Worm (Caenorhabditis elegans) whole organism, early embryonic: ENCODE results near the gene cpr-5.

Experiments
- B0310.2 ChIP-seq: sonication (generic microtip); optimal IDR thresholded peaks from 2 replicates; lab custom pipeline; 2016; ENCODE audit warnings: mild to moderate bottlenecking, missing genetic modification characterization, missing compliant biosample characterization
- F13C5.2 ChIP-seq: sonication (generic microtip); optimal IDR thresholded peaks from 2 replicates; lab custom pipeline; 2017; ENCODE audit warnings: mild to moderate bottlenecking, missing genetic modification characterization, inconsistent platforms, missing compliant biosample characterization
- aly-1 ChIP-seq: sonication (generic microtip); optimal IDR thresholded peaks from 2 replicates; lab custom pipeline; 2016; ENCODE audit warnings: missing genetic modification characterization, missing compliant biosample characterization
- ama-1 ChIP-seq: fragments of 150-350 bp; optimal IDR thresholded peaks from 2 replicates; lab custom pipeline; 2014
- ceh-13 ChIP-seq: fragments of 200-800 bp; sonication (Bioruptor generic); optimal IDR thresholded peaks from 2 replicates; lab custom pipeline; 2018; ENCODE audit warnings: mild to moderate bottlenecking, missing genetic modification characterization, missing compliant biosample characterization
- ceh-36 ChIP-seq: sonication (generic microtip); optimal IDR thresholded peaks from 2 replicates; lab custom pipeline; 2016; ENCODE audit warnings: missing genetic modification characterization, inconsistent platforms, missing compliant biosample characterization
- ets-7 ChIP-seq: sonication (generic microtip); optimal IDR thresholded peaks from 2 replicates; lab custom pipeline; 2016; ENCODE audit warnings: missing genotype, missing genetic modification characterization, missing compliant biosample characterization
- flt-1 ChIP-seq: fragments of 200-800 bp; sonication (Bioruptor generic); IDR thresholded peaks from 2 replicates; pipeline ENCODE4 v1.3.6; 2022; ENCODE audit warnings: missing genetic modification characterization, missing compliant biosample characterization
- hmbx-1 ChIP-seq: sonication (generic microtip); optimal IDR thresholded peaks from 2 replicates; lab custom pipeline; 2016; ENCODE audit warnings: mild to moderate bottlenecking, missing genetic modification characterization, missing compliant biosample characterization
- hmg-4 ChIP-seq: fragments of 200-800 bp; sonication (Bioruptor generic); optimal IDR thresholded peaks from 2 replicates; lab custom pipeline; 2018; ENCODE audit warnings: mild to moderate bottlenecking, missing genetic modification characterization, missing compliant biosample characterization
- hnd-1 ChIP-seq: sonication (generic microtip); optimal IDR thresholded peaks from 2 replicates; lab custom pipeline; 2016; ENCODE audit warnings: missing genetic modification characterization, missing compliant biosample characterization
- pes-1 ChIP-seq: fragments of 200-800 bp; sonication (Bioruptor generic); IDR thresholded peaks from 2 replicates; pipeline ENCODE4 v1.3.6; 2022; ENCODE audit warnings: missing genetic modification reagents, missing genetic modification characterization, missing compliant biosample characterization
- scrt-1 ChIP-seq: fragments of 200-800 bp; sonication (Bioruptor generic); IDR thresholded peaks from 2 replicates; pipeline ENCODE4 v1.3.6; 2022; ENCODE audit warnings: missing genetic modification characterization, missing compliant biosample characterization
- sea-1 ChIP-seq: fragments of 200-800 bp; sonication (Bioruptor generic); conservative IDR thresholded peaks from 2 replicates; pipeline ENCODE4 v1.3.6; 2022; ENCODE audit warnings: missing genetic modification characterization, missing compliant biosample characterization
- tbx-11 ChIP-seq: fragments of 200-800 bp; sonication (Bioruptor generic); IDR thresholded peaks from 2 replicates; pipeline ENCODE4 v1.3.6; 2022; ENCODE audit warnings: missing genetic modification characterization, missing compliant biosample characterization
- tbx-37 ChIP-seq: fragments of 200-800 bp; sonication (Bioruptor generic); conservative IDR thresholded peaks from 2 replicates; pipeline ENCODE4 v1.3.6; 2022; ENCODE audit warnings: missing genetic modification reagents, missing genetic modification characterization, missing compliant biosample characterization
- tra-4 ChIP-seq: sonication (generic microtip); optimal IDR thresholded peaks from 2 replicates; lab custom pipeline; 2017; ENCODE audit warnings: missing genetic modification characterization, missing compliant biosample characterization

cpr-5 gene

ce11 chrV:1157443-1157842 is 23.6 kb upstream of the cpr-5 start:
- TF ChIP-seq pes-1 (no peak), F13C5.2 (no peak), hmg-4 (GFP tag; lab: Kevin White, UChicago) (no peak), ets-7 (tag; lab: Kevin White, UChicago) (no peak), ceh-36 (tag; lab: Kevin White, UChicago) (no peak), hmbx-1 (tag; lab: Kevin White, UChicago) (no peak), tbx-11 (GFP tag; lab: Robert Waterston, UW) (no peak), scrt-1 (GFP tag; lab: Robert Waterston, UW) (no peak), hnd-1 (tag; lab: Kevin White, UChicago) (no peak), ama-1 (lab: Kevin White, UChicago) (no peak), sea-1 (GFP tag; lab: Robert Waterston, UW) (no peak), aly-1 (tag; lab: Kevin White, UChicago) (no peak)

ce11 chrV:1156431-1156830 is 22.6 kb upstream of the cpr-5 start:
- no peak for TF ChIP-seq scrt-1 (GFP tag; lab: Robert Waterston, UW)
- TF ChIP-seq ets-7 (tag; lab: Kevin White, UChicago) = no peak
- TF ChIP-seq aly-1 (tag; lab: Kevin White, UChicago) = no peak
- no peak for TF ChIP-seq hmbx-1 (tag; lab: Kevin White, UChicago)
- no peak for TF ChIP-seq ama-1 (lab: Kevin White, UChicago)
- TF ChIP-seq hnd-1 (tag; lab: Kevin White, UChicago) = no peak
- no peak for TF ChIP-seq F13C5.2
- TF ChIP-seq ceh-13 (GFP tag; lab: Kevin White, UChicago) = no peak

ce11 chrV:1155914-1156313 is 22.1 kb upstream of the cpr-5 start, which contains the start of gene cmd-1:
cmd-1 (plus strand) TSS chrV:1156271.
- TF ChIP-seq pes-1 = no peak
- no peak for TF ChIP-seq tra-4
- no peak for TF ChIP-seq aly-1 (tag; lab: Kevin White, UChicago)
- no peak for TF ChIP-seq flt-1 (GFP tag; lab: Robert Waterston, UW)
- no peak for TF ChIP-seq hmg-4 (GFP tag; lab: Kevin White, UChicago)
- no peak for TF ChIP-seq sea-1 (GFP tag; lab: Robert Waterston, UW)
- no peak for TF ChIP-seq tbx-37
- no peak for TF ChIP-seq ceh-36 (tag; lab: Kevin White, UChicago)
- TF ChIP-seq hmbx-1 (tag; lab: Kevin White, UChicago) = no peak
- no peak for TF ChIP-seq ama-1 (lab: Kevin White, UChicago)

ce11 chrV:1154472-1155278 is 20.8 kb upstream of the cpr-5 start:
- TF ChIP-seq ceh-36 (tag; lab: Kevin White, UChicago) (peak; percentile 14), hmbx-1 (tag; lab: Kevin White, UChicago) (no peak)

- TF ChIP-seq scrt-1 (GFP tag; lab: Robert Waterston, UW) = 0 out of 2 replicates have a peak, but pooled peaks have one; percentile 43
- 0 out of 2 replicates have a peak, but pooled peaks have one; percentile 16 for TF ChIP-seq tbx-37
- TF ChIP-seq hmg-4 (GFP tag; lab: Kevin White, UChicago) = peak; percentile 31
- no peak for TF ChIP-seq sea-1 (GFP tag; lab: Robert Waterston, UW)
- TF ChIP-seq F13C5.2 = peak; percentile 44
- TF ChIP-seq ets-7 (tag; lab: Kevin White, UChicago) = no peak
These were observed 20.1 kb upstream of the cpr-5 start for ce11 chrV:1153925-1154324.

ce11 chrV:1153387-1153786 is 19.6 kb upstream of the cpr-5 start:
- TF ChIP-seq tbx-11 (GFP tag; lab: Robert Waterston, UW) (no peak), hmbx-1 (tag; lab: Kevin White, UChicago) (no peak)

- TF ChIP-seq tbx-11 (GFP tag; lab: Robert Waterston, UW) (no peak), ceh-36 (tag; lab: Kevin White, UChicago) (no peak), tbx-37 (no peak), F13C5.2 (no peak), hnd-1 (tag; lab: Kevin White, UChicago) (no peak), B0310.2 (no peak), ets-7 (tag; lab: Kevin White, UChicago) (no peak), aly-1 (tag; lab: Kevin White, UChicago) (no peak), hmbx-1 (tag; lab: Kevin White, UChicago) (no peak), hmg-4 (GFP tag; lab: Kevin White, UChicago) (no peak)
These were observed 18.9 kb upstream of the cpr-5 start for ce11 chrV:1152736-1153135.

ce11 chrV:1151830-1152229 is 18.0 kb upstream of the cpr-5 start:
- TF ChIP-seq aly-1 (tag; lab: Kevin White, UChicago) (no peak), hmbx-1 (tag; lab: Kevin White, UChicago) (no peak), tra-4 (no peak), pes-1 (no peak), scrt-1 (GFP tag; lab: Robert Waterston, UW) (no peak), tbx-37 (no peak), ama-1 (lab: Kevin White, UChicago) (no peak), ceh-36 (tag; lab: Kevin White, UChicago) (no peak), sea-1 (GFP tag; lab: Robert Waterston, UW) (no peak), F13C5.2 (no peak), flt-1 (GFP tag; lab: Robert Waterston, UW) (no peak), hmg-4 (GFP tag; lab: Kevin White, UChicago) (no peak), ceh-13 (GFP tag; lab: Kevin White, UChicago) (no peak), B0310.2 (no peak), tbx-11 (GFP tag; lab: Robert Waterston, UW) (no peak), ets-7 (tag; lab: Kevin White, UChicago) (no peak), hnd-1 (tag; lab: Kevin White, UChicago) (no peak)
